Fruit fly (Drosophila melanogaster): ENCODE results near the gene Mulk.

Gene Mulk

dm6 chr2L:10250441-10250847 is 19.4 kb upstream of the Mulk start, which contains the start of the genes bsk and CG31717 (continued):
- peak; percentile 14 for TF ChIP-seq CG7271 (tag; optimal IDR thresholded peaks at IDR 0.05)
- no peak for TF ChIP-seq CG2120 (GFP tag; optimal IDR thresholded peaks at IDR 0.05)
- peak; percentile 68; the same call in 2 of the 4 replicates for TF ChIP-seq Dll (GFP tag; IDR thresholded peaks at IDR 0.05; ENCODE audit: partially characterized antibody)
- TF ChIP-seq Awh (GFP tag; IDR thresholded peaks at IDR 0.05): no peak
- TF ChIP-seq fd3F (GFP tag; optimal IDR thresholded peaks at IDR 0.05): no peak
- TF ChIP-seq ara (GFP tag; IDR thresholded peaks at IDR 0.05): no peak
- no peak for TF ChIP-seq Fer1 (GFP tag; optimal IDR thresholded peaks at IDR 0.05)
- no peak for TF ChIP-seq CG7786 (GFP tag; optimal IDR thresholded peaks at IDR 0.05)
- TF ChIP-seq CG8290 (GFP tag; optimal IDR thresholded peaks at IDR 0.05): peak; percentile 55
- TF ChIP-seq CG8290 (tag; optimal IDR thresholded peaks at IDR 0.05): no peak
- no peak for TF ChIP-seq CG6254 (GFP tag; optimal IDR thresholded peaks at IDR 0.05)
- TF ChIP-seq Vsx1 (GFP tag; optimal IDR thresholded peaks at IDR 0.05): no peak
- TF ChIP-seq onecut (GFP tag; IDR thresholded peaks at IDR 0.05): peak; percentile 31; the same call in 1 of the 2 replicates
- no peak for TF ChIP-seq dan (GFP tag; IDR thresholded peaks at IDR 0.05)
- no peak for TF ChIP-seq C15 (GFP tag; IDR thresholded peaks at IDR 0.05)
- peak; percentile 34 for TF ChIP-seq kay (GFP tag; optimal IDR thresholded peaks at IDR 0.05)
- TF ChIP-seq CG4617 (GFP tag; optimal IDR thresholded peaks at IDR 0.05; ENCODE audit: borderline replicate concordance): peak; percentile 76
- peak; percentile 60 for TF ChIP-seq Kr (GFP tag; optimal IDR thresholded peaks at IDR 0.05)
- peak; percentile 21 for TF ChIP-seq Dp (GFP tag; optimal IDR thresholded peaks at IDR 0.05)
- no peak for TF ChIP-seq CG31388 (GFP tag; optimal IDR thresholded peaks at IDR 0.05)
- no peak; the same call in 1 of the 2 replicates for TF ChIP-seq amos (GFP tag; IDR thresholded peaks at IDR 0.05; ENCODE audit: partially characterized antibody)
- no peak for TF ChIP-seq CG11247 (GFP tag; IDR thresholded peaks at IDR 0.05)
- no peak for TF ChIP-seq CG12236 (GFP tag; optimal IDR thresholded peaks at IDR 0.05)
- TF ChIP-seq Gug (GFP tag; IDR thresholded peaks at IDR 0.05): no peak
- peak; percentile 53; the same call in 1 of the 2 replicates for TF ChIP-seq CG4360 (GFP tag; IDR thresholded peaks at IDR 0.05)
- TF ChIP-seq Eip74EF (GFP tag; optimal IDR thresholded peaks at IDR 0.05): no peak
- no peak for TF ChIP-seq CG31441 (GFP tag; IDR thresholded peaks at IDR 0.05)
- no peak for TF ChIP-seq CG17385 (GFP tag; optimal IDR thresholded peaks at IDR 0.05)
- no peak for TF ChIP-seq Sox102F (GFP tag; optimal IDR thresholded peaks at IDR 0.05)
- TF ChIP-seq CG3065 (GFP tag; optimal IDR thresholded peaks at IDR 0.05): no peak
- no peak for TF ChIP-seq Dip3 (GFP tag; optimal IDR thresholded peaks at IDR 0.05)
- TF ChIP-seq Lim3 (GFP tag; IDR thresholded peaks at IDR 0.05): no peak
- TF ChIP-seq pfk (GFP tag; optimal IDR thresholded peaks at IDR 0.05): peak; percentile 97
- TF ChIP-seq CG3995 (GFP tag; optimal IDR thresholded peaks at IDR 0.05): peak; percentile 62
- peak; percentile 15 for TF ChIP-seq HmgZ (tag; optimal IDR thresholded peaks at IDR 0.05)
- TF ChIP-seq Dfd (GFP tag; optimal IDR thresholded peaks at IDR 0.05): no peak
- TF ChIP-seq Hand (GFP tag; optimal IDR thresholded peaks at IDR 0.05): no peak
- TF ChIP-seq Sin3A (optimal IDR thresholded peaks at IDR 0.05): peak; percentile 19
- no peak for TF ChIP-seq CG11504 (tag; optimal IDR thresholded peaks at IDR 0.05)
- TF ChIP-seq dmrt11E (tag; optimal IDR thresholded peaks at IDR 0.05): no peak
- TF ChIP-seq CG17829 (tag; optimal IDR thresholded peaks at IDR 0.05): peak; percentile 38
- TF ChIP-seq crol (GFP tag; IDR thresholded peaks at IDR 0.05): no peak
- no peak for TF ChIP-seq Nf-YB (GFP tag; optimal IDR thresholded peaks at IDR 0.05)
- TF ChIP-seq dm (GFP tag; optimal IDR thresholded peaks at IDR 0.05): no peak
- no peak for TF ChIP-seq cwo (GFP tag; optimal IDR thresholded peaks at IDR 0.05)
- peak; percentile 49; the same call in 1 of the 3 replicates for TF ChIP-seq HLH4C (GFP tag; IDR thresholded peaks at IDR 0.05; ENCODE audit: partially characterized antibody)
- no peak for TF ChIP-seq CG8281 (tag; optimal IDR thresholded peaks at IDR 0.05)
- TF ChIP-seq luna (GFP tag; optimal IDR thresholded peaks at IDR 0.05): no peak
- TF ChIP-seq dimm (GFP tag; IDR thresholded peaks at IDR 0.05): no peak
- peak; percentile 78 for TF ChIP-seq CG2116 (GFP tag; optimal IDR thresholded peaks at IDR 0.05)
- no peak for TF ChIP-seq danr (GFP tag; IDR thresholded peaks at IDR 0.05)
- TF ChIP-seq MESR4 (GFP tag; optimal IDR thresholded peaks at IDR 0.05): peak; percentile 35

All from whole organism, embryonic.